Worm (Caenorhabditis elegans): ENCODE results near the gene clec-146.

clec-146 gene

DNA sequence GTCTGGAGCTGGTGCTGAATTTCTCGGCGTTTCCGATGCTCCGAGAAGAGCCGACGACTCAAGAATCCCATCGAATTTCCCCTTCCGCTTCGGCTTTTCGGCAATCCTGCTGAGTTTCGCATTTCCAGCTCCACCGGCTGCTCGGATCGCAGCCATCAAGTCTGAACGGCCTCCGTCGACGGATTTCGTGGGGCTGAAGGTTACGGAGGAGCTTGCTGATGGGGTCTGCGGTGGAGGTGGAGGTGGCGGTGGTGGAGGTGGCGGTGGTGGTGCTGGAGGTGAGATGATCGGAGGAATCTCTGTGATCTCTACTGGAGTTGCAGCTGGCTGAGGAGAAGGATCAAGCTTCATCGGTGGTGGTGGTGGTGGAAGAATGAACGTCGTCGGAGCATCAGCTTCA lies 50.6 kb downstream of the clec-146 start:
- no peak for TF ChIP-seq dao-5 (tag; optimal IDR thresholded peaks at IDR 0.05)
- TF ChIP-seq W03F9.2 (tag; optimal IDR thresholded peaks at IDR 0.05): no peak
- no peak for TF ChIP-seq him-1 (tag; optimal IDR thresholded peaks at IDR 0.05)

DNA sequence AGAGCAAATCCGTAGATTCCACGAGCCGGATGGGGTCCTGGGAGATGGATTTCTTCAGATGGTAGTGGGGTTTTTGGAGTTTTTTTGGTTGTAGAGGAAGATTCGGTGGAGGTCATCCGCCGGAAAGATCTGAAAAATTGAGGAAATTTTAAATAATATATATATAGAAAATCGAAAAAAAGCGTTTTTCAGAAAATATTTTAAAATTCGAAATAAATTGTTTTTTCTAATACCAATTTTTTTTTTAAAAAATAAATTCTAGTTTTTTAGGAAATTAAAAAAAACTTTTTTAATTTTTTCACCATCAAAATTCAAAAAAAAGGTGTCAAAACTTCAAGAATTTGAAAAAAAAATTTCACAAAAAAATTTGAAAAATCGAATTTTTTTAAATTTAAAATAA lies 52.6 kb downstream of the clec-146 start, which contains the start of the genes noa-1 and Y48E1B.17:
Gene noa-1 (minus strand): TSS at position 101 of the 400 bp plus-strand sequence.
Gene Y48E1B.17 (minus strand): TSS at position 129 of the 400 bp plus-strand sequence.
- TF ChIP-seq dao-5 (tag; optimal IDR thresholded peaks at IDR 0.05): no peak
- no peak for TF ChIP-seq W03F9.2 (tag; optimal IDR thresholded peaks at IDR 0.05)
- TF ChIP-seq him-1 (tag; optimal IDR thresholded peaks at IDR 0.05): no peak

Measured in whole organism, L4/young adult.